Worm (Caenorhabditis elegans): ENCODE data around the gene srt-73.

Gene srt-73

ce11 chrIV:7846386-7846785 is 32.7 kb upstream of the srt-73 start, which contains the start of gene C06A6.2:
Gene C06A6.2 (plus strand): TSS chrIV:7846622.
- TF ChIP-seq ceh-39 (tag; optimal IDR thresholded peaks at IDR 0.05) (no peak), bed-3 (GFP tag; optimal IDR thresholded peaks at IDR 0.05) (no peak), tbx-8 (GFP tag; optimal IDR thresholded peaks at IDR 0.05) (no peak), unc-120 (tag; optimal IDR thresholded peaks at IDR 0.05; ENCODE audit: poor library complexity, severe bottlenecking) (no peak), nhr-237 (tag; optimal IDR thresholded peaks at IDR 0.05) (no peak), M03D4.4 (tag; optimal IDR thresholded peaks at IDR 0.05) (no peak), lin-13 (tag; optimal IDR thresholded peaks at IDR 0.05) (no peak), hlh-1 (tag; optimal IDR thresholded peaks at IDR 0.05) (no peak), ces-1 (GFP tag; optimal IDR thresholded peaks at IDR 0.05) (no peak), cnd-1 (tag; optimal IDR thresholded peaks at IDR 0.05) (no peak), drap-1 (GFP tag; optimal IDR thresholded peaks at IDR 0.05) (no peak), mls-2 (tag; optimal IDR thresholded peaks at IDR 0.05) (no peak), ceh-83 (GFP tag; optimal IDR thresholded peaks at IDR 0.05) (no peak)

ce11 chrIV:7849235-7849634 is 29.9 kb upstream of the srt-73 start:
- TF ChIP-seq hlh-1 (tag; optimal IDR thresholded peaks at IDR 0.05) (peak; percentile 91), elt-3 (tag; optimal IDR thresholded peaks at IDR 0.05) (no peak), nhr-76 (tag; optimal IDR thresholded peaks at IDR 0.05) (no peak)

ce11 chrIV:7850329-7850728 is 28.8 kb upstream of the srt-73 start:
- TF ChIP-seq unc-120 (tag; optimal IDR thresholded peaks at IDR 0.05; ENCODE audit: poor library complexity, severe bottlenecking) (no peak), pha-4 (tag; optimal IDR thresholded peaks at IDR 0.05) (no peak), nhr-76 (tag; optimal IDR thresholded peaks at IDR 0.05) (no peak), ztf-11 (tag; optimal IDR thresholded peaks at IDR 0.05) (no peak), M03D4.4 (tag; optimal IDR thresholded peaks at IDR 0.05) (no peak), hlh-1 (tag; optimal IDR thresholded peaks at IDR 0.05) (no peak), nhr-12 (tag; optimal IDR thresholded peaks at IDR 0.05) (no peak), sem-2 (GFP tag; optimal IDR thresholded peaks at IDR 0.05) (no peak), mls-2 (tag; optimal IDR thresholded peaks at IDR 0.05) (no peak), tbx-8 (GFP tag; optimal IDR thresholded peaks at IDR 0.05) (no peak), ces-1 (GFP tag; optimal IDR thresholded peaks at IDR 0.05) (no peak), mab-5 (tag; optimal IDR thresholded peaks at IDR 0.05) (no peak), bed-3 (GFP tag; optimal IDR thresholded peaks at IDR 0.05) (no peak), flh-1 (GFP tag; optimal IDR thresholded peaks at IDR 0.05) (no peak), lin-32 (GFP tag; optimal IDR thresholded peaks at IDR 0.05) (no peak), ceh-83 (GFP tag; optimal IDR thresholded peaks at IDR 0.05) (no peak)

ce11 chrIV:7851291-7851690 is 27.8 kb upstream of the srt-73 start:
- TF ChIP-seq cnd-1 (tag; optimal IDR thresholded peaks at IDR 0.05), result no peak

- TF ChIP-seq zip-8 (tag; optimal IDR thresholded peaks at IDR 0.05) (no peak), pha-4 (tag; optimal IDR thresholded peaks at IDR 0.05) (no peak), elt-3 (tag; optimal IDR thresholded peaks at IDR 0.05) (no peak), unc-39 (tag; optimal IDR thresholded peaks at IDR 0.05) (no peak), ham-2 (GFP tag; optimal IDR thresholded peaks at IDR 0.05) (no peak), nhr-237 (tag; optimal IDR thresholded peaks at IDR 0.05) (no peak), ceh-43 (GFP tag; optimal IDR thresholded peaks at IDR 0.05) (no peak), lin-13 (tag; optimal IDR thresholded peaks at IDR 0.05) (no peak), nhr-28 (tag; optimal IDR thresholded peaks at IDR 0.05) (no peak), mep-1 (tag; optimal IDR thresholded peaks at IDR 0.05) (no peak), hlh-1 (tag; optimal IDR thresholded peaks at IDR 0.05) (no peak), flh-1 (GFP tag; optimal IDR thresholded peaks at IDR 0.05) (no peak), cnd-1 (tag; optimal IDR thresholded peaks at IDR 0.05) (no peak), unc-120 (tag; optimal IDR thresholded peaks at IDR 0.05; ENCODE audit: poor library complexity, severe bottlenecking) (no peak)
Observed at ce11 chrIV:7868607-7869006, 10.5 kb upstream of the srt-73 start, which contains the start of gene flp-10. Gene flp-10 (plus strand): TSS chrIV:7868907.

ce11 chrIV:7870451-7870850 is 8.7 kb upstream of the srt-73 start, which contains the start of gene T06C10.3:
Gene T06C10.3 (plus strand): TSS chrIV:7870751.
- TF ChIP-seq ztf-11 (tag; optimal IDR thresholded peaks at IDR 0.05) (no peak), pha-4 (tag; optimal IDR thresholded peaks at IDR 0.05) (no peak), tbx-8 (GFP tag; optimal IDR thresholded peaks at IDR 0.05) (no peak), ces-1 (GFP tag; optimal IDR thresholded peaks at IDR 0.05) (no peak), ceh-39 (tag; optimal IDR thresholded peaks at IDR 0.05) (no peak), flh-1 (GFP tag; optimal IDR thresholded peaks at IDR 0.05) (no peak), cnd-1 (tag; optimal IDR thresholded peaks at IDR 0.05) (no peak), snpc-4 (tag; optimal IDR thresholded peaks at IDR 0.05) (no peak), unc-120 (tag; optimal IDR thresholded peaks at IDR 0.05; ENCODE audit: poor library complexity, severe bottlenecking) (no peak), hlh-1 (tag; optimal IDR thresholded peaks at IDR 0.05) (no peak), drap-1 (GFP tag; optimal IDR thresholded peaks at IDR 0.05) (no peak), mls-2 (tag; optimal IDR thresholded peaks at IDR 0.05) (no peak), sem-2 (GFP tag; optimal IDR thresholded peaks at IDR 0.05) (no peak), ham-2 (GFP tag; optimal IDR thresholded peaks at IDR 0.05) (no peak), M03D4.4 (tag; optimal IDR thresholded peaks at IDR 0.05) (no peak), nhr-76 (tag; optimal IDR thresholded peaks at IDR 0.05) (no peak), elt-3 (tag; optimal IDR thresholded peaks at IDR 0.05) (no peak), zip-8 (tag; optimal IDR thresholded peaks at IDR 0.05) (no peak)
